Fruit fly (Drosophila melanogaster) whole organism, embryonic: Measurements from ENCODE around the gene RabX6.

Experiments used
- Atf-2 ChIP-seq: fragments of 200-800 bp; sonication (Bioruptor generic); optimal IDR thresholded peaks from 2 replicates; lab custom pipeline; 2016; ENCODE audit warnings: missing biosample characterization, missing genetic modification characterization
- CG10959 ChIP-seq: fragments of 200-800 bp; sonication (Bioruptor generic); IDR thresholded peaks from 2 replicates; pipeline ENCODE4 v1.3.6; 2022; ENCODE audit warnings: missing biosample characterization, missing genetic modification characterization
- CG11696 ChIP-seq: fragments of 200-800 bp; sonication (Bioruptor generic); IDR thresholded peaks from 2 replicates; pipeline ENCODE4 v1.3.6; 2022; ENCODE audit warnings: missing biosample characterization, missing genetic modification characterization
- CG12391 ChIP-seq: fragments of 200-800 bp; sonication (Bioruptor generic); optimal IDR thresholded peaks from 3 replicates; lab custom pipeline; 2018; ENCODE audit warnings: missing biosample characterization, mild to moderate bottlenecking, missing genetic modification characterization, moderate library complexity
- CG14860 ChIP-seq: fragments of 200-800 bp; sonication (Bioruptor generic); IDR thresholded peaks from 3 replicates; pipeline ENCODE4 v1.3.6; 2022; ENCODE audit warnings: missing biosample characterization, missing genetic modification characterization; ENCODE audit not compliant: partially characterized antibody
- CG15479 ChIP-seq: fragments of 200-800 bp; sonication (Bioruptor generic); optimal IDR thresholded peaks from 3 replicates; lab custom pipeline; 2019; ENCODE audit warnings: missing biosample characterization, mild to moderate bottlenecking, missing genetic modification characterization, moderate library complexity
- CG15601 ChIP-seq: fragments of 200-800 bp; sonication (Bioruptor generic); optimal IDR thresholded peaks from 3 replicates; lab custom pipeline; 2019; ENCODE audit warnings: missing biosample characterization, mild to moderate bottlenecking, missing genetic modification characterization, moderate library complexity
- CG17359 ChIP-seq: fragments of 200-800 bp; sonication (Bioruptor generic); optimal IDR thresholded peaks from 3 replicates; lab custom pipeline; 2018; ENCODE audit warnings: missing biosample characterization, mild to moderate bottlenecking, missing genetic modification characterization, moderate library complexity
- CG17361 ChIP-seq: fragments of 200-800 bp; sonication (Bioruptor generic); IDR thresholded peaks from 3 replicates; pipeline ENCODE4 v1.3.6; 2022; ENCODE audit warnings: missing biosample characterization, missing genetic modification characterization
- CG18619 ChIP-seq: fragments of 200-800 bp; sonication (Bioruptor generic); optimal IDR thresholded peaks from 3 replicates; lab custom pipeline; 2017; ENCODE audit warnings: missing biosample characterization, mild to moderate bottlenecking, missing genetic modification characterization
- CG2116 ChIP-seq: fragments of 200-800 bp; sonication (Bioruptor generic); optimal IDR thresholded peaks from 3 replicates; lab custom pipeline; 2018; ENCODE audit warnings: missing biosample characterization, mild to moderate bottlenecking, missing genetic modification characterization
- CG30431 ChIP-seq: fragments of 200-800 bp; sonication (Bioruptor generic); optimal IDR thresholded peaks from 2 replicates; lab custom pipeline; 2017; ENCODE audit warnings: missing biosample characterization, missing genetic modification characterization
- CG3163 ChIP-seq: fragments of 200-800 bp; sonication (Bioruptor generic); optimal IDR thresholded peaks from 3 replicates; lab custom pipeline; 2016; ENCODE audit warnings: missing biosample characterization, missing genetic modification characterization
- CG32532 ChIP-seq: fragments of 200-800 bp; sonication (Bioruptor generic); IDR thresholded peaks from 2 replicates; pipeline ENCODE4 v1.3.6; 2022; ENCODE audit warnings: missing biosample characterization, missing genetic modification characterization
- CG33557 ChIP-seq: fragments of 200-800 bp; sonication (Bioruptor generic); optimal IDR thresholded peaks from 2 replicates; lab custom pipeline; 2019; ENCODE audit warnings: missing biosample characterization, mild to moderate bottlenecking, missing genetic modification characterization, moderate library complexity
- CG3726 ChIP-seq: fragments of 200-800 bp; sonication (Bioruptor generic); IDR thresholded peaks from 3 replicates; pipeline ENCODE4, ENCODE4 v1.3.6; 2022; ENCODE audit warnings: missing biosample characterization, missing genetic modification characterization
- CG43689 ChIP-seq: fragments of 200-800 bp; sonication (Bioruptor generic); IDR thresholded peaks from 2 replicates; pipeline ENCODE4 v1.3.6; 2022; ENCODE audit warnings: missing biosample characterization, missing genetic modification characterization
- CG4617 ChIP-seq: fragments of 200-800 bp; sonication (Bioruptor generic); optimal IDR thresholded peaks from 3 replicates; lab custom pipeline; 2016; ENCODE audit warnings: missing biosample characterization, missing genetic modification characterization, borderline replicate concordance
- CG6683 ChIP-seq: fragments of 200-800 bp; sonication (Bioruptor generic); optimal IDR thresholded peaks from 2 replicates; lab custom pipeline; 2017; ENCODE audit warnings: missing biosample characterization, mild to moderate bottlenecking, missing genetic modification characterization, missing genetic modification reagents
- CG9215 ChIP-seq: fragments of 200-800 bp; sonication (Bioruptor generic); IDR thresholded peaks from 2 replicates; pipeline ENCODE4 v1.3.6; 2022; ENCODE audit warnings: missing biosample characterization, missing genetic modification characterization
- CG9797 ChIP-seq: fragments of 200-800 bp; sonication (Bioruptor generic); optimal IDR thresholded peaks from 3 replicates; lab custom pipeline; 2018; ENCODE audit warnings: missing biosample characterization, mild to moderate bottlenecking, missing genetic modification characterization
- D19A ChIP-seq: fragments of 200-800 bp; optimal IDR thresholded peaks from 3 replicates; lab custom pipeline; 2019; ENCODE audit warnings: missing biosample characterization, mild to moderate bottlenecking, missing genetic modification characterization, moderate library complexity
- D19B ChIP-seq: fragments of 200-800 bp; sonication (Bioruptor generic); optimal IDR thresholded peaks from 2 replicates; lab custom pipeline; 2017; ENCODE audit warnings: missing biosample characterization, mild to moderate bottlenecking, missing genetic modification characterization
- Fer3 ChIP-seq: fragments of 200-800 bp; sonication (Bioruptor generic); optimal IDR thresholded peaks from 2 replicates; lab custom pipeline; 2018; ENCODE audit warnings: missing biosample characterization, mild to moderate bottlenecking, missing genetic modification characterization, moderate library complexity
- HmgZ ChIP-seq: fragments of 200-800 bp; sonication (Bioruptor generic); optimal IDR thresholded peaks from 2 replicates; lab custom pipeline; 2018; ENCODE audit warnings: missing biosample characterization, mild to moderate bottlenecking, missing genetic modification characterization
- Lim3 ChIP-seq: fragments of 200-800 bp; sonication (Bioruptor generic); IDR thresholded peaks from 2 replicates; pipeline ENCODE4 v1.3.6; 2022; ENCODE audit warnings: missing biosample characterization, missing genetic modification characterization
- Meics ChIP-seq: fragments of 200-800 bp; sonication (Bioruptor generic); optimal IDR thresholded peaks from 2 replicates; lab custom pipeline; 2017; ENCODE audit warnings: missing biosample characterization, mild to moderate bottlenecking, missing genetic modification characterization
- NFAT ChIP-seq: fragments of 200-800 bp; sonication (Bioruptor generic); IDR thresholded peaks from 2 replicates; pipeline ENCODE4 v1.3.6; 2022; ENCODE audit warnings: missing biosample characterization, missing genetic modification characterization
- PHDP ChIP-seq: fragments of 200-800 bp; sonication (Bioruptor generic); optimal IDR thresholded peaks from 3 replicates; lab custom pipeline; 2018; ENCODE audit warnings: missing biosample characterization, mild to moderate bottlenecking, missing genetic modification characterization, moderate library complexity
- Rfx ChIP-seq: fragments of 200-800 bp; sonication (Bioruptor generic); IDR thresholded peaks from 2 replicates; pipeline ENCODE4 v1.3.6; 2022; ENCODE audit warnings: missing biosample characterization, missing genetic modification characterization
- Sin3A ChIP-seq: fragments of >200 bp; optimal IDR thresholded peaks from 2 replicates; lab custom pipeline; 2018
- chinmo ChIP-seq: fragments of 200-800 bp; sonication (Bioruptor generic); IDR thresholded peaks from 4 replicates; pipeline ENCODE4 v1.3.6; 2022; ENCODE audit warnings: missing biosample characterization, missing genetic modification characterization; ENCODE audit not compliant: partially characterized antibody
- da ChIP-seq: fragments of 200-800 bp; sonication (Bioruptor generic); optimal IDR thresholded peaks from 2 replicates; lab custom pipeline; 2016; ENCODE audit warnings: missing biosample characterization, missing genetic modification characterization
- dan ChIP-seq: fragments of 200-800 bp; sonication (Bioruptor generic); IDR thresholded peaks from 2 replicates; pipeline ENCODE4 v1.3.6; 2022; ENCODE audit warnings: missing biosample characterization, missing genetic modification characterization
- eve ChIP-seq, 2 experiments: fragments of >200 bp; optimal IDR thresholded peaks; 2 replicates each; lab custom pipeline; 2017; ENCODE audit warnings: missing biosample characterization in 2 of 2, missing genetic modification characterization in 2 of 2
- exex ChIP-seq: fragments of 200-800 bp; sonication (Bioruptor generic); optimal IDR thresholded peaks from 4 replicates; lab custom pipeline; 2018; ENCODE audit warnings: missing biosample characterization, mild to moderate bottlenecking, missing genetic modification characterization, moderate library complexity
- fd96Cb ChIP-seq: fragments of 200-800 bp; sonication (Bioruptor generic); optimal IDR thresholded peaks from 2 replicates; lab custom pipeline; 2018; ENCODE audit warnings: missing biosample characterization, mild to moderate bottlenecking, missing genetic modification characterization, moderate library complexity
- fru ChIP-seq: fragments of >200 bp; optimal IDR thresholded peaks from 2 replicates; lab custom pipeline; 2017
- ftz-f1 ChIP-seq: fragments of 200-800 bp; sonication (Bioruptor generic); optimal IDR thresholded peaks from 2 replicates; lab custom pipeline; 2016; ENCODE audit warnings: missing biosample characterization, missing genetic modification characterization
- gce ChIP-seq: fragments of 200-800 bp; sonication (Bioruptor generic); IDR thresholded peaks from 3 replicates; pipeline ENCODE4 v1.3.6; 2022; ENCODE audit warnings: missing biosample characterization, missing genetic modification characterization
- grn ChIP-seq: fragments of 200-800 bp; sonication (Bioruptor generic); optimal IDR thresholded peaks from 3 replicates; lab custom pipeline; 2017; ENCODE audit warnings: missing biosample characterization, missing genetic modification characterization
- gt ChIP-seq: fragments of 200-800 bp; sonication (Bioruptor generic); IDR thresholded peaks from 2 replicates; pipeline ENCODE4 v1.3.6; 2022; ENCODE audit warnings: missing biosample characterization, missing genetic modification characterization
- lmd ChIP-seq: fragments of 200-800 bp; sonication (Bioruptor generic); IDR thresholded peaks from 2 replicates; pipeline ENCODE4 v1.3.6; 2022; ENCODE audit warnings: missing biosample characterization, missing genetic modification characterization
- otp ChIP-seq: fragments of 200-800 bp; sonication (Bioruptor generic); IDR thresholded peaks from 3 replicates; pipeline ENCODE4, ENCODE4 v1.3.6; 2022; ENCODE audit warnings: missing biosample characterization, missing genetic modification characterization
- psq ChIP-seq: fragments of 200-800 bp; sonication (Bioruptor generic); optimal IDR thresholded peaks from 2 replicates; lab custom pipeline; 2017; ENCODE audit warnings: missing biosample characterization, missing genetic modification characterization
- ranshi ChIP-seq: fragments of 200-800 bp; sonication (Bioruptor generic); IDR thresholded peaks from 2 replicates; pipeline ENCODE4 v1.3.6; 2022; ENCODE audit warnings: missing biosample characterization, missing genetic modification characterization
- rib ChIP-seq: fragments of 200-800 bp; sonication (Bioruptor generic); IDR thresholded peaks from 2 replicates; pipeline ENCODE4 v1.3.6; 2022; ENCODE audit warnings: missing biosample characterization, missing genetic modification characterization
- trem ChIP-seq: fragments of 200-800 bp; optimal IDR thresholded peaks from 3 replicates; lab custom pipeline; 2019; ENCODE audit warnings: missing biosample characterization, mild to moderate bottlenecking, missing genetic modification characterization, moderate library complexity
- trh ChIP-seq: fragments of 200-800 bp; sonication (Bioruptor generic); optimal IDR thresholded peaks from 2 replicates; lab custom pipeline; 2016; ENCODE audit warnings: missing biosample characterization, missing genetic modification characterization
- wek ChIP-seq: fragments of 200-800 bp; sonication (Bioruptor generic); optimal IDR thresholded peaks from 3 replicates; lab custom pipeline; 2018; ENCODE audit warnings: missing biosample characterization, mild to moderate bottlenecking, missing genetic modification characterization, moderate library complexity
- zen2 ChIP-seq: fragments of 200-800 bp; sonication (Bioruptor generic); IDR thresholded peaks from 3 replicates; pipeline ENCODE4 v1.3.6; 2022; ENCODE audit warnings: missing biosample characterization, missing genetic modification characterization; ENCODE audit not compliant: partially characterized antibody

Gene RabX6

DNA sequence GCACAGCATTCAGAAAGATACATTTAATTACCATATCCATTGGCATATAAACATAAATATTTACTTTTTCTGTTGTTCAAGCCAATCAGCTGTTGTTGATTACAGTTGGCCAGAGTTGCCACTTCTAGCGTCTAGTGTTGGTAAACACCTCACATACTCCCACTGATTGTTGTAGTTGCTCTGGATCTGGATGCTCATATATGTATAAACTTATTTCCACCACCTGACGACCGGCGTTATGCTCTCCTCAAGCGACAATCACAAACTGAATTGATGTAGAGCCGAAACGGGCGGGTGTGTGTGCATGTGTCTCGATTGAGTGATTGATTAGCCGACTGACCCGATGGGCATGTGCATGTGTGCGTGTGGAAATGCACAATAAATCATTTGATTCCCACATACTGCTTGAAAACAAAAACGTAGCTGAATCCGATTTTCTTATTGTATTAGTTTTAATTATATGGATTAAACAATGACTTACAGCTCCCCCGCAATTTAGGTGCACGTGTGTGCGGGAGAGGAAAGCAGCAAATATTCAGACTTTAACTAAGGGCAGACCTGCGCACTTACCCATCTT, 8.4 kb upstream of the RabX6 start (continued):
- TF ChIP-seq CG12391 (tag; lab: Kevin White, UChicago) (peak; percentile 31), wek (GFP tag; lab: Kevin White, UChicago) (peak; percentile 50), CG18619 (GFP tag; lab: Kevin White, UChicago) (peak; percentile 11), CG30431 (no peak), Rfx (peak; percentile 45), gce (GFP tag; lab: Robert Waterston, UW) (no peak), zen2 (GFP tag; lab: Robert Waterston, UW) (no peak), CG15479 (GFP tag; lab: Kevin White, UChicago) (peak; percentile 70), otp (GFP tag; lab: Robert Waterston, UW) (no peak; the same call in 2 of the 3 replicates), rib (no peak), fru (lab: Kevin White, UChicago) (no peak), CG17361 (GFP tag; lab: Robert Waterston, UW) (no peak), psq (GFP tag; lab: Kevin White, UChicago) (peak; percentile 33), Atf-2 (GFP tag; lab: Kevin White, UChicago) (peak; percentile 5), Sin3A (lab: Kevin White, UChicago) (peak; percentile 46), lmd (GFP tag; lab: Robert Waterston, UW) (0 out of 2 replicates have a peak, but pooled peaks have one; percentile 5), CG9797 (GFP tag; lab: Kevin White, UChicago) (peak; percentile 48), ranshi (GFP tag; lab: Robert Waterston, UW) (no peak; the same call in 1 of the 2 replicates), CG17359 (tag; lab: Kevin White, UChicago) (no peak), CG9215 (GFP tag; lab: Robert Waterston, UW) (no peak), CG3163 (GFP tag; lab: Kevin White, UChicago) (no peak), trh (GFP tag; lab: Kevin White, UChicago) (no peak), D19B (GFP tag; lab: Kevin White, UChicago) (no peak), PHDP (peak; percentile 20), dan (GFP tag; lab: Robert Waterston, UW) (no peak), CG2116 (GFP tag; lab: Kevin White, UChicago) (peak; percentile 37), CG10959 (GFP tag; lab: Robert Waterston, UW) (no peak), CG11696 (no peak), Fer3 (tag; lab: Kevin White, UChicago) (peak; percentile 24), D19A (peak; percentile 7), CG32532 (GFP tag; lab: Robert Waterston, UW) (peak; percentile 37; the same call in 1 of the 2 replicates), CG6683 (GFP tag; lab: Kevin White, UChicago) (no peak), exex (tag; lab: Kevin White, UChicago) (peak; percentile 15), grn (GFP tag; lab: Kevin White, UChicago) (peak; percentile 68), eve (GFP tag; optimal IDR thresholded peaks at IDR 0.05; lab: Kevin White, UChicago) (no peak), gt (no peak), CG4617 (GFP tag; lab: Kevin White, UChicago) (peak; percentile 26), ftz-f1 (GFP tag; lab: Kevin White, UChicago) (peak; percentile 8), da (GFP tag; lab: Kevin White, UChicago) (peak; percentile 7), CG33557 (peak; percentile 44), CG3726 (no peak), CG43689 (no peak), HmgZ (tag; lab: Kevin White, UChicago) (peak; percentile 68), Lim3 (GFP tag; lab: Robert Waterston, UW) (no peak), fd96Cb (no peak), NFAT (GFP tag; lab: Robert Waterston, UW) (peak; percentile 32; the same call in 1 of the 2 replicates), CG14860 (no peak), CG15601 (tag; lab: Kevin White, UChicago) (peak; percentile 36), chinmo (GFP tag; lab: Robert Waterston, UW) (peak; percentile 46; the same call in 1 of the 4 replicates), trem (tag; lab: Kevin White, UChicago) (peak; percentile 74), Meics (GFP tag; lab: Kevin White, UChicago) (peak; percentile 38)
